Fruit fly (Drosophila melanogaster) whole organism, adult: ENCODE results near the gene CG4842.

Experiments used
- Mnt ChIP-seq: fragments of 200-800 bp; sonication (Bioruptor generic); optimal IDR thresholded peaks from 2 replicates; lab custom pipeline; 2016; ENCODE audit warnings: missing biosample characterization, mild to moderate bottlenecking, missing genetic modification characterization
- kay ChIP-seq: fragments of 200-800 bp; sonication (Bioruptor generic); peaks from one replicate; lab custom pipeline; 2016; ENCODE audit warnings: missing biosample characterization, missing genetic modification characterization, borderline replicate concordance
- ovo ChIP-seq: fragments of 200-800 bp; sonication (Bioruptor generic); optimal IDR thresholded peaks from 2 replicates; lab custom pipeline; 2016; ENCODE audit warnings: missing biosample characterization, missing genetic modification characterization
- pad ChIP-seq: fragments of 200-800 bp; sonication (Bioruptor generic); optimal IDR thresholded peaks from 3 replicates; lab custom pipeline; 2017; ENCODE audit warnings: missing biosample characterization, missing genetic modification characterization, mild to moderate bottlenecking, moderate library complexity, missing genetic modification reagents

dm6 chr3L:16411566-16411965, 43.4 kb downstream of the CG4842 start, which contains the start of gene fax:
- TF ChIP-seq Mnt (GFP tag; lab: Kevin White, UChicago) (peak; percentile 14), ovo (GFP tag; lab: Kevin White, UChicago) (no peak), kay (GFP tag; lab: Kevin White, UChicago) (no peak), pad (no peak)
